Worm (Caenorhabditis elegans): ENCODE results near the gene dgn-2.
A peak's percentile ranks its signal among the peaks of the same experiment; 100 is the strongest.

The dgn-2 gene

ce11 chrX:1344818-1345217 lies 22.5 kb downstream of the dgn-2 start (continued):
- no peak for TF ChIP-seq F49E8.2 (tag; optimal IDR thresholded peaks at IDR 0.05; ENCODE audit: insufficient read depth)

DNA sequence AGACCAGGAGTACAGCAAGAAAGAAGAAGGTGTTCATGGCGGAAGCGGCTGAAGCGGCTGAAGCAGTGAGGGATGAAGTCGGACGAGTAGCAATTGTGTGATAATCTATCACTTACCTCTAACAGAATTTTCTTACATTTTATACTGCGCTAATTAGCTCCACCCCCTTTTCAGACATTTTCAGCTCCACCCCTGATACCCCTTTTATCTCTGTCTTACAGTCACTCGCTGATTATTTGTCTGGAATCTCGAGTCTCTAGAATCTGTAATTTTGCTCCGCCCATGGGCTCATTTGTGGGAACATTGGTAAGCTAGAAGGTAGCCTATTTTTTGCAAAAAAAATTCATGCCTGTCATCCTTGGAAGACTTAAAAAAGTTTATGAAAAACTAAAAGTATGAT lies 23.0 kb downstream of the dgn-2 start, which contains the start of gene ins-39:
Gene ins-39, minus strand, starts transcription at position 101 of the 400 bp plus-strand sequence.
- TF ChIP-seq hlh-12 (tag; optimal IDR thresholded peaks at IDR 0.05) = no peak
- no peak for TF ChIP-seq pha-4 (tag; optimal IDR thresholded peaks at IDR 0.05)
- TF ChIP-seq rec-8 (tag; optimal IDR thresholded peaks at IDR 0.05) = no peak
- TF ChIP-seq ceh-27 (GFP tag; optimal IDR thresholded peaks at IDR 0.05) = no peak
- no peak for TF ChIP-seq hmg-1.2 (GFP tag; IDR thresholded peaks at IDR 0.05)
- no peak for TF ChIP-seq ets-4 (GFP tag; optimal IDR thresholded peaks at IDR 0.05)
- no peak for TF ChIP-seq ceh-91 (GFP tag; IDR thresholded peaks at IDR 0.05)
- TF ChIP-seq F22D6.2 (tag; optimal IDR thresholded peaks at IDR 0.05) = no peak
- TF ChIP-seq T07F8.4 (tag; optimal IDR thresholded peaks at IDR 0.05) = no peak
- TF ChIP-seq dox-1 (GFP tag; IDR thresholded peaks at IDR 0.05) = no peak

ce11 chrX:1338906-1339673 lies 28.2 kb downstream of the dgn-2 start:
- TF ChIP-seq ZK185.1 (tag; optimal IDR thresholded peaks at IDR 0.05; ENCODE audit: poor library complexity, severe bottlenecking) (peak; percentile 29), gei-17 (GFP tag; optimal IDR thresholded peaks at IDR 0.05) (peak; percentile 77), sdz-38 (tag; optimal IDR thresholded peaks at IDR 0.05) (no peak), lin-40 (tag; optimal IDR thresholded peaks at IDR 0.05) (peak; percentile 67), hrde-1 (tag; optimal IDR thresholded peaks at IDR 0.05; ENCODE audit: borderline replicate concordance) (no peak), K11D2.4 (GFP tag; IDR thresholded peaks at IDR 0.05) (0 out of 2 replicates have a peak, but pooled peaks have one; percentile 13)

DNA sequence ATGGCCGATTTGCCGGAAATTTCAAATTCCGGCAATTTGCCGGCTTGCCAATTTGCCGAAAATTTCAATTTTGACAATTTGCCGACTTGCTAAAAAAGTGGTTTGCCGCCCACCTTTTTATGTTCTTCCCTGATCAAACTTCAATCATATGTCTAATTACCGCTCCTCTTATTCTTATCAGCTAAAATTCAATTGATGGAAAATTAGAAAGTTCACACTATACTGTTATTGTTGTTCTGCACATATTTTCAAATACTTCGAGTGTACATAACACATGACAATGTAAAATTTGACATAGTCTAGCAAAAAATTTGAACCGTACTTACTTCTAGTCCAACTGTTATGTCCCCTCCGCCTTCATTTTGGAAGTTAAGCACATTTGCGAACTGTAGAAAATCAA lies 29.5 kb downstream of the dgn-2 start:
- TF ChIP-seq nhr-80 (tag; optimal IDR thresholded peaks at IDR 0.05) (peak; percentile 52), nhr-179 (tag; optimal IDR thresholded peaks at IDR 0.05) (no peak)

DNA sequence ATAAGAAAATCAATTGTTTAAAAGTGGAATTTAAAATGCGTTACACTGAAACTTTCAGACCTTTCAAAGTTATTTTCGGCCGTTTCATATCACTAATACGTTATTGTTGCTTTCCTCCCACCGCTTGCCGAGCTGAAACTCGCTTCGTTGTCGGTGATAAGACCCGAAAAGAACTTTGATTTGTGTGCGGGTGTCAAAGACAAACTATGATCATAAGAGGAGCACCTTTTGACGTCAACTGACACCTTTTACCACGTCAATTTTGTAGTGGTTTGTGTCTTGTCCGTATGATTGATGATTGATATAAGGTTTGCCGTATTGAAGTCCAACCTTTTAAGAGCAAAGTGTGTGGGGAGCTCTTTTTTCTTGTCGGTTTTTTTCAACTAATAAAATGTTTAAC lies 30.3 kb downstream of the dgn-2 start, which contains the start of gene ttr-37:
Gene ttr-37, minus strand, starts transcription at position 167 of the 400 bp plus-strand sequence.
- TF ChIP-seq hsf-1 (GFP tag; IDR thresholded peaks at IDR 0.05) = no peak
- TF ChIP-seq cebp-1 (GFP tag; IDR thresholded peaks at IDR 0.05) = 0 out of 2 replicates have a peak, but pooled peaks have one; percentile 25
- TF ChIP-seq cebp-1 (tag; optimal IDR thresholded peaks at IDR 0.05) = peak; percentile 10
- TF ChIP-seq tlf-1 (GFP tag; optimal IDR thresholded peaks at IDR 0.05) = peak; percentile 56
- no peak for TF ChIP-seq nhr-90 (tag; optimal IDR thresholded peaks at IDR 0.05)
- TF ChIP-seq lir-1 (GFP tag; conservative IDR thresholded peaks at IDR 0.05) = 0 out of 2 replicates have a peak, but pooled peaks have one; percentile 21
- no peak for TF ChIP-seq ceh-91 (GFP tag; IDR thresholded peaks at IDR 0.05)
- peak; percentile 32; the same call in 1 of the 2 replicates for TF ChIP-seq dox-1 (GFP tag; IDR thresholded peaks at IDR 0.05)
- no peak for TF ChIP-seq mel-28 (tag; optimal IDR thresholded peaks at IDR 0.05; ENCODE audit: borderline replicate concordance)
- no peak for TF ChIP-seq hmg-1.2 (GFP tag; IDR thresholded peaks at IDR 0.05)
- TF ChIP-seq atf-7 (tag; optimal IDR thresholded peaks at IDR 0.05) = peak; percentile 38
- peak; percentile 57 to 72 for TF ChIP-seq let-607 (tag; optimal IDR thresholded peaks at IDR 0.05)
- TF ChIP-seq chd-7 (tag; optimal IDR thresholded peaks at IDR 0.05) = peak; percentile 53
- 0 out of 2 replicates have a peak, but pooled peaks have one; percentile 52 for TF ChIP-seq Y95B8A.8 (GFP tag; IDR thresholded peaks at IDR 0.05)
- TF ChIP-seq egrh-3 (GFP tag; IDR thresholded peaks at IDR 0.05) = no peak
- no peak for TF ChIP-seq mcd-1 (GFP tag; IDR thresholded peaks at IDR 0.05)
- peak; percentile 83 for TF ChIP-seq nhr-80 (tag; optimal IDR thresholded peaks at IDR 0.05)
- TF ChIP-seq unc-62 (GFP tag; optimal IDR thresholded peaks at IDR 0.05) = peak; percentile 75
- TF ChIP-seq let-526 (GFP tag; IDR thresholded peaks at IDR 0.05) = 0 out of 2 replicates have a peak, but pooled peaks have one; percentile 36
- TF ChIP-seq F55B11.4 (tag; optimal IDR thresholded peaks at IDR 0.05; ENCODE audit: borderline replicate concordance, insufficient read depth) = no peak
